Worm (Caenorhabditis elegans): ENCODE results near the gene C56E6.4.

C56E6.4 gene

ce11 chrII:6491817-6492452 lies 36.6 kb downstream of the C56E6.4 start, which contains the start of the genes T28D9.11 and T28D9.1 (continued):
- no peak for TF ChIP-seq mec-3 (tag; optimal IDR thresholded peaks at IDR 0.05; ENCODE audit: borderline replicate concordance)
- no peak; the same call in 1 of the 2 replicates for TF ChIP-seq unc-3 (GFP tag; conservative IDR thresholded peaks at IDR 0.05)
- TF ChIP-seq unc-3 (tag; optimal IDR thresholded peaks at IDR 0.05): no peak
- peak; percentile 27 for TF ChIP-seq ets-4 (tag; optimal IDR thresholded peaks at IDR 0.05)
- no peak for TF ChIP-seq K02D7.2 (tag; optimal IDR thresholded peaks at IDR 0.05)
- TF ChIP-seq pha-4 (tag; optimal IDR thresholded peaks at IDR 0.05): no peak
- TF ChIP-seq tbx-2 (tag; optimal IDR thresholded peaks at IDR 0.05): peak; percentile 67
- TF ChIP-seq ceh-22 (tag; optimal IDR thresholded peaks at IDR 0.05): peak; percentile 19
- TF ChIP-seq ama-1 (optimal IDR thresholded peaks at IDR 0.05): no peak
- peak; percentile 16 for TF ChIP-seq hlh-6 (tag; optimal IDR thresholded peaks at IDR 0.05)
- TF ChIP-seq fax-1 (tag; optimal IDR thresholded peaks at IDR 0.05): peak; percentile 32
- TF ChIP-seq eyg-1 (tag; optimal IDR thresholded peaks at IDR 0.05): peak; percentile 7
- TF ChIP-seq zip-5 (tag; optimal IDR thresholded peaks at IDR 0.05): peak; percentile 19
- TF ChIP-seq K09A11.1 (tag; optimal IDR thresholded peaks at IDR 0.05; ENCODE audit: insufficient read depth): no peak
- no peak for TF ChIP-seq che-1 (tag; optimal IDR thresholded peaks at IDR 0.05)
- TF ChIP-seq hlh-8 (tag; optimal IDR thresholded peaks at IDR 0.05): no peak
- TF ChIP-seq gmeb-2 (tag; optimal IDR thresholded peaks at IDR 0.05): no peak
- TF ChIP-seq ceh-18 (tag; optimal IDR thresholded peaks at IDR 0.05): peak; percentile 27

ce11 chrII:6491187-6491586 lies 37.3 kb downstream of the C56E6.4 start:
- no peak for TF ChIP-seq unc-86 (tag; optimal IDR thresholded peaks at IDR 0.05)
- no peak for TF ChIP-seq madf-2 (tag; optimal IDR thresholded peaks at IDR 0.05)
- TF ChIP-seq ahr-1 (tag; optimal IDR thresholded peaks at IDR 0.05): no peak
- no peak for TF ChIP-seq hlh-15 (tag; optimal IDR thresholded peaks at IDR 0.05)
- TF ChIP-seq fax-1 (tag; optimal IDR thresholded peaks at IDR 0.05): no peak
- TF ChIP-seq npax-4 (tag; optimal IDR thresholded peaks at IDR 0.05): no peak
- no peak for TF ChIP-seq ceh-34 (tag; optimal IDR thresholded peaks at IDR 0.05)
- no peak for TF ChIP-seq hlh-8 (tag; optimal IDR thresholded peaks at IDR 0.05)
- no peak for TF ChIP-seq hlh-13 (GFP tag; optimal IDR thresholded peaks at IDR 0.05)
- no peak for TF ChIP-seq T23F11.4 (GFP tag; optimal IDR thresholded peaks at IDR 0.05)
- TF ChIP-seq tbx-7 (tag; optimal IDR thresholded peaks at IDR 0.05): no peak
- no peak for TF ChIP-seq pat-9 (tag; optimal IDR thresholded peaks at IDR 0.05)

- TF ChIP-seq nfya-1 (tag; optimal IDR thresholded peaks at IDR 0.05) (peak; percentile 79), nhr-232 (tag; optimal IDR thresholded peaks at IDR 0.05) (no peak), tbx-2 (tag; optimal IDR thresholded peaks at IDR 0.05) (peak; percentile 8)
Observed at ce11 chrII:6489711-6490184, 38.8 kb downstream of the C56E6.4 start, which contains the start of the genes snr-3 and rsp-5. TSS of gene snr-3 (minus strand) at chrII:6489761. TSS of gene rsp-5 (plus strand) at chrII:6490165.

ce11 chrII:6486344-6486743 lies 42.2 kb downstream of the C56E6.4 start:
- TF ChIP-seq unc-55 (GFP tag; optimal IDR thresholded peaks at IDR 0.05): peak; percentile 31
- peak; percentile 16 for TF ChIP-seq rnt-1 (tag; optimal IDR thresholded peaks at IDR 0.05)
- no peak for TF ChIP-seq pros-1 (tag; optimal IDR thresholded peaks at IDR 0.05)
- TF ChIP-seq tbx-7 (tag; optimal IDR thresholded peaks at IDR 0.05): no peak

- TF ChIP-seq npax-4 (tag; optimal IDR thresholded peaks at IDR 0.05) (no peak), unc-3 (GFP tag; conservative IDR thresholded peaks at IDR 0.05) (no peak), unc-3 (tag; optimal IDR thresholded peaks at IDR 0.05) (no peak), ceh-24 (tag; optimal IDR thresholded peaks at IDR 0.05) (no peak), odd-2 (tag; optimal IDR thresholded peaks at IDR 0.05) (no peak), hlh-13 (GFP tag; optimal IDR thresholded peaks at IDR 0.05) (no peak)
Observed at ce11 chrII:6484876-6485526, 43.5 kb downstream of the C56E6.4 start, which contains the start of the genes lido-16 and plpp-1.2. TSS of gene lido-16 (minus strand) at chrII:6484976. TSS of gene plpp-1.2 (plus strand) at chrII:6485476.
